Fruit fly (Drosophila melanogaster) whole organism, pupa: Measurements from ENCODE around the gene spz4.

Experiments used
- CG10348 ChIP-seq: fragments of 200-800 bp; sonication (Bioruptor generic); IDR thresholded peaks from 2 replicates; pipeline ENCODE4 v1.3.6; 2022; ENCODE audit warnings: missing biosample characterization, missing genetic modification characterization
- CG12605 ChIP-seq: fragments of 200-800 bp; sonication (Bioruptor generic); IDR thresholded peaks from 2 replicates; pipeline ENCODE4 v1.3.6; 2022; ENCODE audit warnings: missing biosample characterization, missing genetic modification characterization
- CG13204 ChIP-seq: fragments of 200-800 bp; sonication (Bioruptor generic); optimal IDR thresholded peaks from 2 replicates; lab custom pipeline; 2018; ENCODE audit warnings: missing biosample characterization, mild to moderate bottlenecking, missing genetic modification characterization, moderate library complexity
- CG15710 ChIP-seq: fragments of 200-800 bp; sonication (Bioruptor generic); optimal IDR thresholded peaks from 2 replicates; lab custom pipeline; 2018; ENCODE audit warnings: missing biosample characterization, mild to moderate bottlenecking, missing genetic modification characterization, moderate library complexity
- CG32121 ChIP-seq: fragments of 200-800 bp; sonication (Bioruptor generic); IDR thresholded peaks from 2 replicates; pipeline ENCODE4 v1.3.6; 2022; ENCODE audit warnings: missing biosample characterization, missing genetic modification characterization
- CG9948 ChIP-seq: fragments of 200-800 bp; sonication (Bioruptor generic); optimal IDR thresholded peaks from 2 replicates; lab custom pipeline; 2018; ENCODE audit warnings: missing biosample characterization, mild to moderate bottlenecking, missing genetic modification characterization, moderate library complexity
- Ets98B ChIP-seq: fragments of 200-800 bp; sonication (Bioruptor generic); IDR thresholded peaks from 2 replicates; pipeline ENCODE4 v1.3.6; 2022; ENCODE audit warnings: missing biosample characterization, missing genetic modification characterization
- Pif1A ChIP-seq: fragments of 200-800 bp; sonication (Bioruptor generic); optimal IDR thresholded peaks from 3 replicates; lab custom pipeline; 2016; ENCODE audit warnings: missing biosample characterization, missing genetic modification characterization
- Pif1B ChIP-seq: fragments of 200-800 bp; sonication (Bioruptor generic); optimal IDR thresholded peaks from 3 replicates; lab custom pipeline; 2016; ENCODE audit warnings: missing biosample characterization, missing genetic modification characterization
- gl ChIP-seq: fragments of 200-800 bp; sonication (Bioruptor generic); optimal IDR thresholded peaks from 2 replicates; lab custom pipeline; 2018; ENCODE audit warnings: missing biosample characterization, mild to moderate bottlenecking, missing genetic modification characterization

Gene spz4

DNA sequence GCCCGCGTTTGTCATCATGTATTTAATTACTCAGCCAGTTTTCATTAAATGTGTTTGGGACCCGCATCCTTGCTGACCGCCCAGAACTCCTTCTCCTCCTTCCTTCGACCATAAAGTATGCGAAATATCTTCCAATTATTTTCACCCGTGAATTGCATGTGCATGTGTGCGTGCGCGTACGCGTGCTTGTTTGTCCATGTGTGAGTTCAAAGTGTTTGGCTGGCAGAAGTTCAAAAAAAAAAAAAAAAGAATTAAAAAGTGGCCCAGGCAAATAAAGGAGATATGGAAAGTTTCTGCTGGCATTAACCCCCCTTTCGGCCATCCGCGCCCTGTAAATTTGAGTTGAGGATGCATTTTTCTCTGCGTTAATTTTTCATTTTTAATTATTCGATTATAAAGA is 52.3 kb downstream of the spz4 start:
- no peak for TF ChIP-seq CG15710 (tag; lab: Kevin White, UChicago)
- no peak for TF ChIP-seq Pif1B
- no peak for TF ChIP-seq CG32121 (GFP tag; lab: Robert Waterston, UW)
- no peak for TF ChIP-seq CG12605 (GFP tag; lab: Robert Waterston, UW)
- TF ChIP-seq Ets98B, result no peak
- no peak for TF ChIP-seq gl
- no peak for TF ChIP-seq CG10348
- no peak for TF ChIP-seq CG9948
- no peak for TF ChIP-seq Pif1A (GFP tag; lab: Kevin White, UChicago)
- no peak for TF ChIP-seq CG13204 (GFP tag; lab: Kevin White, UChicago)
